In the genomic region with DNA sequence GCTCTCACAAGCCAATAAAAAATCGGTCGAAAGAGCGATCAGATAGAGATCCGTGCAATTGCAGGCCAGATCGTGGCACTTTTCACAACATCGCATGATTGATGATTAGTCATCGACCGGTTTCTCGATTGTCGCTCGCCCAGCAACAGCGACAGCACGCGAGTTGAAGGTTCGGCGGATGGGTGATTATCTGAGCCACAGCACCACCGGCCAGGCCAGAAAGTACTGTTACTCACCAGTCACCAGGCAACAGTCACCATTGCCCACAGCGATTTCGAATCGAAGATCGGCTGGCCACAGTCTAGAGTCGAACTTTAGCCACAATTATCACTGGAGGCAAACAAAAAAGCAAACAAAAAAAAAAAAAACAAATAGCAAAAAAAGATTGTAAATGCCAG, we compare ENCODE assay signal across 1 fruit fly cellular context.
TF ChIP-seq lines count a peak whose summit lies in the region.

No protein-coding gene starts in this region.

TF ChIP-seq in whole organism, embryonic, 481 proteins besides CTCF, POLR2A, EP300 and RAD21 (continued from another document):
- 0 out of 2 replicates have a peak, but pooled peaks have one; percentile 12 for TF ChIP-seq CG32532 (GFP tag; IDR thresholded peaks at IDR 0.05; lab: Robert Waterston, UW)
